Fruit fly (Drosophila melanogaster) whole organism, adult: ENCODE data around the gene Ufd1.

Source experiments
- CG11617 ChIP-seq: fragments of 200-800 bp; sonication (Bioruptor generic); optimal IDR thresholded peaks from 2 replicates; lab custom pipeline; 2017; ENCODE audit warnings: mild to moderate bottlenecking, missing biosample characterization, missing genetic modification reagents, missing genetic modification characterization
- CG12768 ChIP-seq: fragments of 200-800 bp; sonication (Bioruptor generic); optimal IDR thresholded peaks from 2 replicates; lab custom pipeline; 2017; ENCODE audit warnings: missing biosample characterization, missing genetic modification characterization, mild to moderate bottlenecking, moderate library complexity, missing genetic modification reagents
- CG14711 ChIP-seq: fragments of 200-800 bp; sonication (Bioruptor generic); optimal IDR thresholded peaks from 2 replicates; lab custom pipeline; 2018; ENCODE audit warnings: missing biosample characterization, mild to moderate bottlenecking, missing genetic modification characterization, moderate library complexity
- CG1620 ChIP-seq: fragments of 200-800 bp; sonication (Bioruptor generic); optimal IDR thresholded peaks from 2 replicates; lab custom pipeline; 2016; ENCODE audit warnings: missing biosample characterization, missing genetic modification characterization
- CG33017 ChIP-seq: fragments of 200-800 bp; sonication (Bioruptor generic); optimal IDR thresholded peaks from 2 replicates; lab custom pipeline; 2018; ENCODE audit warnings: missing biosample characterization, mild to moderate bottlenecking, missing genetic modification characterization, moderate library complexity
- CG5204 ChIP-seq: fragments of 200-800 bp; sonication (Bioruptor generic); optimal IDR thresholded peaks from 2 replicates; lab custom pipeline; 2016; ENCODE audit warnings: missing biosample characterization, missing genetic modification characterization
- CG7045 ChIP-seq: fragments of 200-800 bp; sonication (Bioruptor generic); optimal IDR thresholded peaks from 2 replicates; lab custom pipeline; 2017; ENCODE audit warnings: missing biosample characterization, mild to moderate bottlenecking, missing genetic modification characterization
- CG7101 ChIP-seq: fragments of 200-800 bp; sonication (Bioruptor generic); optimal IDR thresholded peaks from 2 replicates; lab custom pipeline; 2018; ENCODE audit warnings: missing biosample characterization, mild to moderate bottlenecking, missing genetic modification characterization, moderate library complexity
- Clk ChIP-seq: fragments of 200-800 bp; sonication (Bioruptor generic); optimal IDR thresholded peaks from 2 replicates; lab custom pipeline; 2017; ENCODE audit warnings: missing biosample characterization, missing genetic modification characterization
- Crg-1 ChIP-seq: fragments of 200-800 bp; sonication (Bioruptor generic); optimal IDR thresholded peaks from 2 replicates; lab custom pipeline; 2016; ENCODE audit warnings: missing biosample characterization, missing genetic modification characterization
- Hr96 ChIP-seq: fragments of 200-800 bp; sonication (Bioruptor generic); optimal IDR thresholded peaks from 2 replicates; lab custom pipeline; 2016; ENCODE audit warnings: missing biosample characterization, missing genetic modification characterization
- Mnt ChIP-seq: fragments of 200-800 bp; sonication (Bioruptor generic); optimal IDR thresholded peaks from 2 replicates; lab custom pipeline; 2016; ENCODE audit warnings: missing biosample characterization, mild to moderate bottlenecking, missing genetic modification characterization
- bab1 ChIP-seq: fragments of 200-800 bp; sonication (Bioruptor generic); optimal IDR thresholded peaks from 3 replicates; lab custom pipeline; 2019; ENCODE audit warnings: missing biosample characterization, mild to moderate bottlenecking, missing genetic modification characterization, moderate library complexity
- cic ChIP-seq: fragments of 200-800 bp; sonication (Bioruptor generic); optimal IDR thresholded peaks from 2 replicates; lab custom pipeline; 2017; ENCODE audit warnings: missing biosample characterization, mild to moderate bottlenecking, missing genetic modification characterization, moderate library complexity
- cnc ChIP-seq, 2 experiments: fragments of >200 bp; optimal IDR thresholded peaks; 2 replicates each; lab custom pipeline; 2017
- kay ChIP-seq: fragments of 200-800 bp; sonication (Bioruptor generic); peaks from one replicate; lab custom pipeline; 2016; ENCODE audit warnings: missing biosample characterization, missing genetic modification characterization, borderline replicate concordance
- ovo ChIP-seq: fragments of 200-800 bp; sonication (Bioruptor generic); optimal IDR thresholded peaks from 2 replicates; lab custom pipeline; 2016; ENCODE audit warnings: missing biosample characterization, missing genetic modification characterization
- pad ChIP-seq: fragments of 200-800 bp; sonication (Bioruptor generic); optimal IDR thresholded peaks from 3 replicates; lab custom pipeline; 2017; ENCODE audit warnings: missing biosample characterization, missing genetic modification characterization, mild to moderate bottlenecking, moderate library complexity, missing genetic modification reagents
- tj ChIP-seq: fragments of 200-800 bp; sonication (Bioruptor generic); optimal IDR thresholded peaks from 3 replicates; lab custom pipeline; 2017; ENCODE audit warnings: missing biosample characterization, mild to moderate bottlenecking, missing genetic modification characterization, moderate library complexity
- toe ChIP-seq: fragments of 200-800 bp; sonication (Bioruptor generic); optimal IDR thresholded peaks from 2 replicates; lab custom pipeline; 2016; ENCODE audit warnings: missing biosample characterization, missing genetic modification characterization

Ufd1 gene

DNA sequence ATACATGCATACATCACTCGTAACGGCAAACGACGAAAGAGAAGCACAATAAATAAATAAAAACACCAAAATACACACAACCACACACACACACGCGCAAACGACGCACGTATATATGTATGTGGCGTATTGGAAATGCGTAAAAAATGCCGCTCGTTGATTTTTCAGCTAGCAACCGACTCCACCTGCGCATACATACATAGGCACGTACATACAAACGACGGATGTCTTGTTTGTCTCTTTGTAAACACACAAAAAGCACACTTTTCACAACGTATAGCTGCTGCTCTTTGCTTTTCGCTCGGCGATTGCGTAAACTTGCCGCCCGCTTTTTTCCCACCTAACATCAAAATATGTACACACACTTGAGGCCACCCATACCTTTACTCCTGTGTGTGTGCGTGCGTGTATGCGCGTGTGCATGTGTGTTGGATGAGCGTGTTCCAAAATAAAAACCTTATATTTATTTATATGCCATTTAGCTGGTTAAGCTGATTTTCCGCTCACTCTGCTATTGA is 3.1 kb downstream of the Ufd1 start:
- TF ChIP-seq ovo (GFP tag; lab: Kevin White, UChicago), result peak; percentile 47
- no peak for TF ChIP-seq toe (GFP tag; lab: Kevin White, UChicago)

dm6 chr3L:11119396-11119900 is 3.6 kb downstream of the Ufd1 start:
- TF ChIP-seq CG14711 (tag; lab: Kevin White, UChicago) (peak; percentile 77), CG1620 (GFP tag; lab: Kevin White, UChicago) (peak; percentile 20), CG7045 (peak; percentile 1), Mnt (peak; percentile 7), cic (no peak), CG12768 (GFP tag; lab: Kevin White, UChicago) (peak; percentile 15), kay (GFP tag; lab: Kevin White, UChicago) (no peak), Crg-1 (GFP tag; lab: Kevin White, UChicago) (peak; percentile 56), pad (GFP tag; lab: Kevin White, UChicago) (peak; percentile 10)

DNA sequence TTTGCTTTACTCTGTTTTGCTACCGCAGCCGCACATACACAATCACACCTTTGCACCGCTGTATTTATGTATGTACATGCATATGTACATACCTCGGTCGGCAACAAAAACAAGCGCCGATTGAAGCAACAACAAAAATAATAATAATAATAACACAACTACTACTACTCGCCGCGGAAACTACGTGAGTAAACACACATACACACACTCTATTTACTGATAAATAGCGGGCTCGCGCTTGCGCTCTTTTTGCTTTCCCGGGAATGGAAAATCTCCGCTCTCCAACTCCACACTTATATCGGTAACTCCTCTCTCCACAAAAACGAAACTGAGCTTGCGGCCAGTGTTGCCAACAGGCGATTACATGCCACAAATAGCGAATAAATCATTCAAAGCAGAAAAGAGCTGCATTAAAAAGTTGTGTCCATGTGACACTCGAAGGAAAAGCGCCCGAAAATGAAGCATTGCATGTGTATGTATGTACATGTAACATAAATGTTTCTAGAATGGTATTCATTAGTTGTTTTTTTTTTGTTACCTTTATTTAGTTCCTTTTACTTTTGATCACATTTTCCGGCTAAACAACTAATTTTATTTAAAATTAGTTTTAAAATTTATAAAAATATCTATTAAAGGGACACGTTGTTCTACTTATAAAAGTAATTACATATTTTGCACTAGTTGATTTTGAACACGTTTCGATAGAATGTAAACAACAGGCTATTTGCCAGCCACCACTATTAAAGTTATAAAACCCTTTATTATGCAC is 4.2 kb downstream of the Ufd1 start:
- TF ChIP-seq CG33017 (tag; lab: Kevin White, UChicago), result peak; percentile 19
- TF ChIP-seq pad (GFP tag; lab: Kevin White, UChicago), result peak; percentile 78
- peak; percentile 80 for TF ChIP-seq ovo (GFP tag; lab: Kevin White, UChicago)
- TF ChIP-seq kay (GFP tag; lab: Kevin White, UChicago), result peak; percentile 97
- TF ChIP-seq Clk (GFP tag; lab: Kevin White, UChicago), result peak; percentile 54
- no peak for TF ChIP-seq toe (GFP tag; lab: Kevin White, UChicago)
- peak; percentile 48 for TF ChIP-seq CG7045
- no peak for TF ChIP-seq CG11617 (GFP tag; lab: Kevin White, UChicago)
- no peak for TF ChIP-seq CG5204
- peak; percentile 70 for TF ChIP-seq CG7101 (tag; lab: Kevin White, UChicago)
- TF ChIP-seq cic, result peak; percentile 98
- TF ChIP-seq Crg-1 (GFP tag; lab: Kevin White, UChicago), result peak; percentile 66
- TF ChIP-seq bab1 (GFP tag; lab: Kevin White, UChicago), result no peak
- peak; percentile 40 for TF ChIP-seq tj (GFP tag; lab: Kevin White, UChicago)
- TF ChIP-seq CG12768 (GFP tag; lab: Kevin White, UChicago), result peak; percentile 68
- TF ChIP-seq CG1620 (GFP tag; lab: Kevin White, UChicago), result no peak
- peak; percentile 60 for TF ChIP-seq CG14711 (tag; lab: Kevin White, UChicago)
- peak; percentile 34 for TF ChIP-seq Hr96 (GFP tag; lab: Kevin White, UChicago)
- TF ChIP-seq cnc (optimal IDR thresholded peaks at IDR 0.05; lab: Kevin White, UChicago), result no peak
- peak; percentile 85 for TF ChIP-seq Mnt

DNA sequence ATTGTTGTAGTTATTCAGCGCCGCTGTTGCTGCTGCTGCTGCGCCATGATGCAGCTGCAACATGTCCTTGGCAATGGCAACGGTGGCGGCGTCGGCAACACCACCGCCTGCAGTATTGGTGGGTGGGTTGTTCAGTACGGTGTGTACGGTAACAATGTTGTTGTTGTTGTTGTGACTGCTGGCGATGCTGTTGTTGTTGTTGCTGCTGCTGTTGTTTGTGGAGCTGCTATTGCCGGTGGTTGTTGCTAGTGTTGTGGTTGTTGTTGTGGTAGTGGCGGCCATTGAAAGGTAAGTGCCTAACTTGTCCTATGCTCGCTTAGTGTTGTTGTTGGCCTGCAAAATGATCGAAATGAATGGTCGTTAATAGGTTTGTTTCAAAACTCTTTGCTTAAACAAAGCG is 5.3 kb downstream of the Ufd1 start:
- TF ChIP-seq CG7101 (tag; lab: Kevin White, UChicago) (no peak), Clk (GFP tag; lab: Kevin White, UChicago) (no peak), bab1 (GFP tag; lab: Kevin White, UChicago) (no peak), ovo (GFP tag; lab: Kevin White, UChicago) (no peak), Hr96 (GFP tag; lab: Kevin White, UChicago) (no peak)

- TF ChIP-seq kay (GFP tag; lab: Kevin White, UChicago) (peak; percentile 38), CG7045 (no peak), CG12768 (GFP tag; lab: Kevin White, UChicago) (peak; percentile 92), Clk (GFP tag; lab: Kevin White, UChicago) (no peak), cnc (optimal IDR thresholded peaks at IDR 0.05; lab: Kevin White, UChicago) (peak in 1 of 2 experiments; percentile 89), ovo (GFP tag; lab: Kevin White, UChicago) (peak; percentile 62), toe (GFP tag; lab: Kevin White, UChicago) (no peak), CG5204 (no peak), CG1620 (GFP tag; lab: Kevin White, UChicago) (peak; percentile 35), cic (peak; percentile 28), CG33017 (tag; lab: Kevin White, UChicago) (no peak), CG14711 (tag; lab: Kevin White, UChicago) (no peak), Crg-1 (GFP tag; lab: Kevin White, UChicago) (no peak), tj (GFP tag; lab: Kevin White, UChicago) (peak; percentile 37), CG7101 (tag; lab: Kevin White, UChicago) (peak; percentile 47), Mnt (peak; percentile 32), CG11617 (GFP tag; lab: Kevin White, UChicago) (peak; percentile 58), bab1 (GFP tag; lab: Kevin White, UChicago) (peak; percentile 48), Hr96 (GFP tag; lab: Kevin White, UChicago) (no peak), pad (GFP tag; lab: Kevin White, UChicago) (no peak)
Measured at dm6 chr3L:11113198-11114197, 9.5 kb downstream of the Ufd1 start, which contains the start of gene Sod1. Sod1 (minus strand) TSS chr3L:11113740.
